In the genomic region with DNA sequence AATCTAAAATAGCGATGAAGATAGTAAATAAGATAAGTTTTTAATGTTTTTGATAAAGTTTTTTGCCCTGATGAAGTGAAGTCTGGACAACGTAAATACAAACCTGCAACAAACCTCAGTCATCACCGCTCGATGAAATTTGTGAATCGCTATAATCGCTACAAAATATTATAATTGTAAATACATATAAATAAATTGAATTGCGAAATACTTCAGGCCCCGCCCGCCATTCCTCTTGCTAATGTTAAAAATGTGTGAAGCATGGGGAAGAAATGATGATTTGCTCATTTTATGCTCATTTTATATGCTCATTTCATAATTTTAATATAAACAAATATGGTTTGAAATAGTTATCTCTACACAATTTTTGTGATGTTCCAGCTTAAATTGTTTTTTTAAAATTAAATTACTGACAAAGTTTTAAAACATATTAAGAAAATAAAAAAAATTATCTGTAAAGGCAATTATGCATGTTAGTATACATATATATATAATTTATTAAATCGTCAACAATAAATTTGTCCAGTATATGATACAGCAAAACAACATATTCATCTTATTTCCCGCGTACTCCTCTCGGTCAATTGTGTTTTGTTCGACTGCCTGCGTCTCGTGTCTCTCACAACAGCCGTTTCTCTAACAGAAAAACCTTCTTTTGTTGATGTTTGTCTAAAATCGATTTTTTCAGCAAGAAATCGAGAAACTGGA, we compare ENCODE assay signal across 6 worm cellular contexts.
TF ChIP-seq lines count a peak whose summit lies in the region.

A gene (plus strand): TSS at position 658 of the 708 bp plus-strand sequence.

TF ChIP-seq in whole organism, L1 larva, 84 proteins besides CTCF, POLR2A, EP300 and RAD21:
- TF ChIP-seq efl-1 (optimal IDR thresholded peaks at IDR 0.05; lab: Kevin White, UChicago) (no peak), efl-1 (GFP tag; optimal IDR thresholded peaks at IDR 0.05 in 1 of 2; lab: Kevin White, UChicago) (peak in 1 of 2 experiments; percentile 44), tbx-2 (tag; optimal IDR thresholded peaks at IDR 0.05; lab: Kevin White, UChicago) (no peak), lin-14 (GFP tag; optimal IDR thresholded peaks at IDR 0.05; lab: Kevin White, UChicago) (peak; percentile 24)

TF ChIP-seq in whole organism, L2 larva, 48 proteins besides CTCF, POLR2A, EP300 and RAD21:
- TF ChIP-seq nhr-25 (tag; optimal IDR thresholded peaks at IDR 0.05; lab: Kevin White, UChicago) (peak; percentile 8), nhr-129 (tag; optimal IDR thresholded peaks at IDR 0.05; lab: Kevin White, UChicago) (peak; percentile 7), lin-11 (tag; optimal IDR thresholded peaks at IDR 0.05; lab: Kevin White, UChicago) (no peak)
TF ChIP-seq in whole organism, L2 larva: peak in this region for 2.

TF ChIP-seq in whole organism, L3 larva, 47 proteins besides CTCF, POLR2A, EP300 and RAD21:
- no peak for TF ChIP-seq lin-39 (tag; optimal IDR thresholded peaks at IDR 0.05; lab: Kevin White, UChicago)
- peak; percentile 4 for TF ChIP-seq elt-2 (tag; optimal IDR thresholded peaks at IDR 0.05; lab: Kevin White, UChicago)
- no peak for TF ChIP-seq lin-15B (tag; optimal IDR thresholded peaks at IDR 0.05; lab: Kevin White, UChicago)
- TF ChIP-seq pha-4 (tag; optimal IDR thresholded peaks at IDR 0.05; lab: Kevin White, UChicago): peak; percentile 41
- TF ChIP-seq snpc-4 (tag; optimal IDR thresholded peaks at IDR 0.05; lab: Kevin White, UChicago): no peak
- TF ChIP-seq nhr-23 (tag; optimal IDR thresholded peaks at IDR 0.05; lab: Kevin White, UChicago): no peak
- peak; percentile 7 for TF ChIP-seq nfya-1 (tag; optimal IDR thresholded peaks at IDR 0.05; lab: Kevin White, UChicago; ENCODE audit: insufficient read depth)
TF ChIP-seq in whole organism, L3 larva: peak in this region for 3.

TF ChIP-seq in whole organism, L4 larva, 104 proteins besides CTCF, POLR2A, EP300 and RAD21:
- TF ChIP-seq saeg-2 (GFP tag; IDR thresholded peaks at IDR 0.05; lab: Robert Waterston, UW) (no peak), daf-16 (GFP tag; optimal IDR thresholded peaks at IDR 0.05; lab: Kevin White, UChicago) (peak in 1 of 2 experiments; percentile 50), daf-16 (tag; optimal IDR thresholded peaks at IDR 0.05; lab: Kevin White, UChicago) (peak; percentile 47), hif-1 (tag; optimal IDR thresholded peaks at IDR 0.05; lab: Kevin White, UChicago) (no peak), dve-1 (tag; optimal IDR thresholded peaks at IDR 0.05; lab: Kevin White, UChicago; ENCODE audit: insufficient read depth) (peak; percentile 40), dmd-9 (GFP tag; IDR thresholded peaks at IDR 0.05; lab: Robert Waterston, UW) (no peak), Y75B8A.6 (GFP tag; IDR thresholded peaks at IDR 0.05; lab: Robert Waterston, UW) (no peak), nhr-48 (tag; optimal IDR thresholded peaks at IDR 0.05; lab: Kevin White, UChicago) (no peak)

TF ChIP-seq in whole organism, mixed stage, embryonic, 35 proteins besides CTCF, POLR2A, EP300 and RAD21:
- no peak for TF ChIP-seq zip-8 (tag; optimal IDR thresholded peaks at IDR 0.05; lab: Kevin White, UChicago)
- no peak for TF ChIP-seq unc-120 (tag; optimal IDR thresholded peaks at IDR 0.05; lab: Kevin White, UChicago; ENCODE audit: poor library complexity, severe bottlenecking)
- TF ChIP-seq nhr-28 (tag; optimal IDR thresholded peaks at IDR 0.05; lab: Kevin White, UChicago): no peak
- TF ChIP-seq cnd-1 (tag; optimal IDR thresholded peaks at IDR 0.05; lab: Kevin White, UChicago): no peak
- TF ChIP-seq hlh-1 (tag; optimal IDR thresholded peaks at IDR 0.05; lab: Kevin White, UChicago): peak; percentile 56

TF ChIP-seq in whole organism, young adult, 124 proteins besides CTCF, POLR2A, EP300 and RAD21:
- TF ChIP-seq athp-1 (tag; optimal IDR thresholded peaks at IDR 0.05; lab: Kevin White, UChicago): no peak
- TF ChIP-seq cebp-1 (GFP tag; IDR thresholded peaks at IDR 0.05; lab: Robert Waterston, UW): peak; percentile 61; the same call in 1 of the 2 replicates
- peak; percentile 90 for TF ChIP-seq cebp-1 (tag; optimal IDR thresholded peaks at IDR 0.05; lab: Kevin White, UChicago)
